Fruit fly (Drosophila melanogaster): ENCODE data around the gene CG14223.

Gene CG14223

DNA sequence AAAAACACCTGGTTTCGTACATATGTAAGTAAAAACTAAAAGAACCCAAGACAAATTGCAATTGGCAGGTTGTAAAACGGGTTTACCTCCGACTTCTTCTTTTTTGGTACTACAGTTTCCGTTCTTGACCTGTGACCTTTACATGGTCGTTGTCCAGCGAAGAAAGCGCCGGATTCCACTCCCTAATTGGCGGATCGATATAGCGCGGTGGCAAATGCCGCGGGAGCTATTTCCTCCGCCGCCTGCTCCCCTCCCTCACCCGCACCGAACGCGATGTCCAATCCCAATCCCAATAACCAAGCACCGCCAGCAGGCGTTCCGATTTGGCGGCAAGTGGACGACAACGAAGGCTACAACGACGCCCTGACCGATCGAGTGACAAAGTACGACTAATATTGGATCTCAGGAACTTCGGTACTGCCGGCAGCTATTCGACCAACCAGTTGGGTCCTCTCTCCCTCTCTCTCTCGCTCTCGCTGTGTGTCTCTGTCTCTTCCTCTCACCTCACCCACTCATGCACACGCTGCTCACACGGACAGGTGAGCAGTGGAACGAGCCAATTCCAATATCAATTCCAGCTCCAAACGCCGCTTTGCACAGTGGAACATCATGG, 1.1 kb downstream of the CG14223 start (continued):
- TF ChIP-seq Dfd (GFP tag; optimal IDR thresholded peaks at IDR 0.05), result no peak
- no peak for TF ChIP-seq salm (tag; optimal IDR thresholded peaks at IDR 0.05)
- no peak for TF ChIP-seq HLH4C (GFP tag; IDR thresholded peaks at IDR 0.05; ENCODE audit: partially characterized antibody)
- TF ChIP-seq CG15514 (GFP tag; optimal IDR thresholded peaks at IDR 0.05), result no peak
- TF ChIP-seq CG3838 (GFP tag; optimal IDR thresholded peaks at IDR 0.05), result no peak
- no peak for TF ChIP-seq CG7271 (tag; optimal IDR thresholded peaks at IDR 0.05)
- TF ChIP-seq CG7786 (GFP tag; optimal IDR thresholded peaks at IDR 0.05), result no peak
- TF ChIP-seq CG6791 (GFP tag; IDR thresholded peaks at IDR 0.05; ENCODE audit: partially characterized antibody), result peak; percentile 47; the same call in 1 of the 3 replicates
- no peak for TF ChIP-seq Bdp1 (GFP tag; optimal IDR thresholded peaks at IDR 0.05)
- no peak for TF ChIP-seq CG4424 (GFP tag; optimal IDR thresholded peaks at IDR 0.05)
- 0 out of 4 replicates have a peak, but pooled peaks have one; percentile 18 for TF ChIP-seq Dll (GFP tag; IDR thresholded peaks at IDR 0.05; ENCODE audit: partially characterized antibody)
- no peak for TF ChIP-seq btn (GFP tag; optimal IDR thresholded peaks at IDR 0.05)
- no peak for TF ChIP-seq Dip3 (GFP tag; optimal IDR thresholded peaks at IDR 0.05)
- TF ChIP-seq z (GFP tag; IDR thresholded peaks at IDR 0.05), result peak; percentile 51; the same call in 1 of the 3 replicates
- TF ChIP-seq stwl (tag; optimal IDR thresholded peaks at IDR 0.05), result no peak
- no peak for TF ChIP-seq CG15696 (tag; optimal IDR thresholded peaks at IDR 0.05)
- TF ChIP-seq CG6854 (GFP tag; optimal IDR thresholded peaks at IDR 0.05), result no peak
- TF ChIP-seq CG17612 (GFP tag; IDR thresholded peaks at IDR 0.05), result no peak
- TF ChIP-seq danr (GFP tag; IDR thresholded peaks at IDR 0.05), result no peak
- TF ChIP-seq br (optimal IDR thresholded peaks at IDR 0.05), result no peak
- no peak for TF ChIP-seq Doc2 (GFP tag; IDR thresholded peaks at IDR 0.05)

DNA sequence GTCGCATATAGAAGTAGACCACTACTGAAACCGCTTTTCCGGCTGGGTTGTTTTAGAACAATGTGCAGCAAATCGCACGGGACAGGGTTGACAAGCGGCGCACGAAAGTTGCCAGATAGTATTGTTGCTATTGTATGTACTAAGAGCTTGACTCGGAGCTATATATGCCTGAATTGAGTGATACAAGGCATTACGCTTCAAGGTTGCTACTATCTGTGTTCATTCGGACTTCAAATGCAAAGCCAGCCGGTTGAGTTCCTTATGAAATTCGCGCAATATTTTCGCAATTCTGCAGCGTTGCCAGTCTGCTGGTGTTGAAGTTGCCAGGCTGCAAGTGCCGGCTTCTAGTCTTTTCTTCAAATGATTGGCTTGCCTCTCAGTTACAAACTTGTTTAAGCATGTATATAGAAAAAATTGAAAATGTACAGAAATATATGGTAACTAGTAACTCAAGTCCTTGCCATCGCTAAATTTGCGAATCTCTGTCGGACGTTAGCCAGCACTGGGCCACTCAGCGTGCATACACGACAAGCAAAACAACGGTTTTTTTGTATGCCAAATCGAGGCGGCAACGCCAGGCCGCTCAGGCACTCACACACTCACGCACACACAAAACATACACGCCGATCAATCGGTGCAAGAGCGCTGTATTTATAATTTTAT, 11.9 kb downstream of the CG14223 start, which contains the start of the genes Ranbp21 and Elys:
Gene Ranbp21, minus strand, starts transcription at position 513 of the 663 bp plus-strand sequence.
Gene Elys, plus strand, starts transcription at position 549 of the 663 bp plus-strand sequence.
- TF ChIP-seq MBD-R2 (GFP tag; IDR thresholded peaks at IDR 0.05) (peak; percentile 68), Dad (GFP tag; optimal IDR thresholded peaks at IDR 0.05) (peak; percentile 65), dati (GFP tag; IDR thresholded peaks at IDR 0.05) (no peak), CG1647 (GFP tag; optimal IDR thresholded peaks at IDR 0.05) (peak; percentile 42), Fer3 (tag; optimal IDR thresholded peaks at IDR 0.05) (peak; percentile 3), CG6854 (GFP tag; optimal IDR thresholded peaks at IDR 0.05) (no peak), CG33557 (GFP tag; optimal IDR thresholded peaks at IDR 0.05) (peak; percentile 7), prd (optimal IDR thresholded peaks at IDR 0.05) (no peak), prd (GFP tag; IDR thresholded peaks at IDR 0.05) (peak; percentile 75), Hr3 (GFP tag; optimal IDR thresholded peaks at IDR 0.05) (peak; percentile 46), kah (GFP tag; optimal IDR thresholded peaks at IDR 0.05) (no peak), dmrt11E (tag; optimal IDR thresholded peaks at IDR 0.05) (peak; percentile 45), HmgZ (tag; optimal IDR thresholded peaks at IDR 0.05) (peak; percentile 28), Ets97D (GFP tag; optimal IDR thresholded peaks at IDR 0.05) (peak; percentile 62), ttk (GFP tag; IDR thresholded peaks at IDR 0.05) (peak; percentile 51; the same call in 1 of the 2 replicates), MESR4 (GFP tag; optimal IDR thresholded peaks at IDR 0.05) (peak; percentile 34), CG7786 (GFP tag; optimal IDR thresholded peaks at IDR 0.05) (peak; percentile 56), ftz-f1 (GFP tag; optimal IDR thresholded peaks at IDR 0.05) (peak; percentile 5), CG3281 (GFP tag; optimal IDR thresholded peaks at IDR 0.05) (no peak), tgo (GFP tag; IDR thresholded peaks at IDR 0.05) (peak; percentile 44; the same call in 1 of the 3 replicates), CG33213 (GFP tag; optimal IDR thresholded peaks at IDR 0.05) (no peak), CG6654 (GFP tag; optimal IDR thresholded peaks at IDR 0.05) (peak; percentile 7), CG10431 (GFP tag; optimal IDR thresholded peaks at IDR 0.05) (no peak), CG17328 (GFP tag; IDR thresholded peaks at IDR 0.05) (peak; percentile 33; the same call in 1 of the 2 replicates), Atf3 (GFP tag; optimal IDR thresholded peaks at IDR 0.05) (peak; percentile 32), Max (GFP tag; optimal IDR thresholded peaks at IDR 0.05) (peak; percentile 64), Lhr (GFP tag; optimal IDR thresholded peaks at IDR 0.05) (peak; percentile 66), CG13424 (tag; optimal IDR thresholded peaks at IDR 0.05) (peak; percentile 36), NK7.1 (GFP tag; optimal IDR thresholded peaks at IDR 0.05) (peak; percentile 36), cato (GFP tag; optimal IDR thresholded peaks at IDR 0.05; ENCODE audit: borderline replicate concordance) (no peak)

All from whole organism, embryonic.